Worm (Caenorhabditis elegans) whole organism, L3 larva: ENCODE measurements around the gene F59A6.13.

Experiments used
- ZK546.5 ChIP-seq: sonication (generic microtip); optimal IDR thresholded peaks from 2 replicates; lab custom pipeline; 2017; ENCODE audit warnings: missing biosample characterization, missing genetic modification characterization
- egl-5 ChIP-seq: fragments of 150-350 bp; optimal IDR thresholded peaks from 2 replicates; lab custom pipeline; 2017; ENCODE audit warnings: missing biosample characterization, missing genetic modification reagents, missing genetic modification characterization, inconsistent platforms
- elt-1 ChIP-seq: fragments of 150-350 bp; optimal IDR thresholded peaks from 2 replicates; lab custom pipeline; 2014; ENCODE audit warnings: missing biosample characterization, missing genetic modification characterization
- elt-3 ChIP-seq, 3 experiments: fragments of 150-350 bp in 1 of 3; sonication (generic microtip) in 2 of 3; optimal IDR thresholded peaks; 2 replicates in 2 of 3; 4 replicates in 1 of 3; lab custom pipeline; 2014 to 2017; ENCODE audit warnings: missing biosample characterization in 3 of 3, missing genetic modification characterization in 3 of 3
- jun-1 ChIP-seq: fragments of 150-350 bp; optimal IDR thresholded peaks from 2 replicates; lab custom pipeline; 2014; ENCODE audit warnings: missing biosample characterization, missing genetic modification reagents, missing genetic modification characterization
- lin-39 ChIP-seq: fragments of 150-350 bp; optimal IDR thresholded peaks from 2 replicates; lab custom pipeline; 2018; ENCODE audit warnings: missing biosample characterization, missing genetic modification reagents, missing genetic modification characterization
- nhr-11 ChIP-seq: fragments of 150-350 bp; optimal IDR thresholded peaks from 2 replicates; lab custom pipeline; 2014; ENCODE audit warnings: missing biosample characterization, missing genetic modification characterization
- nhr-237 ChIP-seq: fragments of 150-350 bp; optimal IDR thresholded peaks from 2 replicates; lab custom pipeline; 2014; ENCODE audit warnings: missing biosample characterization, missing genetic modification characterization
- ztf-11 ChIP-seq: fragments of 150-350 bp; optimal IDR thresholded peaks from 2 replicates; lab custom pipeline; 2014; ENCODE audit warnings: missing biosample characterization, missing genetic modification characterization

ce11 chrII:5020513-5021081 is 2.0 kb upstream of the F59A6.13 start:
- TF ChIP-seq egl-5 (no peak), elt-3 (tag; optimal IDR thresholded peaks at IDR 0.05; lab: Kevin White, UChicago) (no peak), elt-1 (tag; lab: Kevin White, UChicago) (no peak), ZK546.5 (tag; lab: Kevin White, UChicago) (no peak), nhr-11 (tag; lab: Kevin White, UChicago) (no peak), nhr-237 (tag; lab: Kevin White, UChicago) (no peak), jun-1 (no peak), ztf-11 (tag; lab: Kevin White, UChicago) (no peak), lin-39 (tag; lab: Kevin White, UChicago) (no peak)
